Worm (Caenorhabditis elegans): ENCODE measurements around the gene T26A5.8.

DNA sequence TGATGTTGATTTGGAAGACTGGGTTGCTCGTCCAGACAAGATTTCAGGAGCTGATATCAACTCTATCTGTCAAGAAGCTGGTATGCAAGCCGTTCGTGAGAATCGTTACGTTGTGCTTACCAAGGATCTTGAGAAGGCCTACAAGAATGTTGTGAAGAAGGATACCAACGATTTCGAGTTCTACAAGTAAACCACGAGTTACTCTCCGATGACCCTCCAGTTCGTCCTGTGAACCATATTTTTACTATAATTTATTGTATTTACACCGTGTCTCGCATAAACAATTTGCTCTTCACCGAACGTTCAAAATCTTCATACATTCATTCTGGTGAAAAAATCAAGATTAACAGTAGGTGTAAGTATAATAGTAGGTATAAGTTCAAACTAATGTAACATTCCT is 28.3 kb upstream of the T26A5.8 start:
- TF ChIP-seq ztf-11 (tag; optimal IDR thresholded peaks at IDR 0.05): no peak
- TF ChIP-seq dmd-6 (GFP tag; IDR thresholded peaks at IDR 0.05): no peak
- TF ChIP-seq skn-1 (tag; optimal IDR thresholded peaks at IDR 0.05): no peak
- TF ChIP-seq R02D3.7 (tag; optimal IDR thresholded peaks at IDR 0.05): no peak
- TF ChIP-seq daf-12 (tag; optimal IDR thresholded peaks at IDR 0.05): no peak
- TF ChIP-seq mxl-3 (GFP tag; optimal IDR thresholded peaks at IDR 0.05): no peak
- TF ChIP-seq ceh-62 (tag; optimal IDR thresholded peaks at IDR 0.05): no peak
- TF ChIP-seq nhr-10 (tag; optimal IDR thresholded peaks at IDR 0.05): no peak
- TF ChIP-seq ama-1 (optimal IDR thresholded peaks at IDR 0.05): no peak
